Worm (Caenorhabditis elegans): ENCODE measurements around the gene ZK1290.11.

Gene ZK1290.11

DNA sequence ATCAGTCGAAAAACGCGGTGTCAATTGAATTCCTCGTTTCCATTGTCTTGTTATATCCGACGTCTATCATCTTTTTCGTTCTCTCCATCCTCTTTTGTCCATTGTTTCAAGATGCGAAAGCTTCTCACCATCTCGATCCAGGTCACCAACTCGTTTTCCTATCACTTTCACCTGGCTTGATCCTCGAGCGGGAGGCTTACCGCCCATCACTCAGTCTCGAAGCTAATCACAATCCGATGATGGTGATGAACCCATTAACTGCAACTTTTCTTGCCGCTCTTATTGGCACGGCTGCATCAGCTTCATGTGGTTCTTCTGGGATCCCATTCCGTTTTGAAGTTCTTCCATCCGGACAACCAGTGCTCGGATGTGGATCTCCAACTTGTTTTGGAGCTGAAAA lies 30.4 kb downstream of the ZK1290.11 start, which contains the start of gene wrt-1:
Gene wrt-1, plus strand, starts transcription at position 53 of the 400 bp plus-strand sequence.
- no peak for TF ChIP-seq ceh-13 (GFP tag; optimal IDR thresholded peaks at IDR 0.05)
- TF ChIP-seq ets-7 (tag; optimal IDR thresholded peaks at IDR 0.05), result no peak
- TF ChIP-seq pes-1 (GFP tag; IDR thresholded peaks at IDR 0.05), result no peak
- no peak for TF ChIP-seq tra-4 (tag; optimal IDR thresholded peaks at IDR 0.05)
- TF ChIP-seq flt-1 (GFP tag; IDR thresholded peaks at IDR 0.05), result no peak
- no peak for TF ChIP-seq ceh-36 (tag; optimal IDR thresholded peaks at IDR 0.05)
- no peak for TF ChIP-seq tbx-11 (GFP tag; IDR thresholded peaks at IDR 0.05)
- TF ChIP-seq tbx-37 (GFP tag; conservative IDR thresholded peaks at IDR 0.05), result no peak
- no peak for TF ChIP-seq ama-1 (optimal IDR thresholded peaks at IDR 0.05)
- TF ChIP-seq hmg-4 (GFP tag; optimal IDR thresholded peaks at IDR 0.05), result no peak
- no peak for TF ChIP-seq aly-1 (tag; optimal IDR thresholded peaks at IDR 0.05)
- TF ChIP-seq sea-1 (GFP tag; conservative IDR thresholded peaks at IDR 0.05), result no peak
- TF ChIP-seq hmbx-1 (tag; optimal IDR thresholded peaks at IDR 0.05), result no peak
- no peak for TF ChIP-seq B0310.2 (tag; optimal IDR thresholded peaks at IDR 0.05)
- no peak for TF ChIP-seq scrt-1 (GFP tag; IDR thresholded peaks at IDR 0.05)
- no peak for TF ChIP-seq hnd-1 (tag; optimal IDR thresholded peaks at IDR 0.05)
- no peak for TF ChIP-seq F13C5.2 (tag; optimal IDR thresholded peaks at IDR 0.05)

ce11 chrII:7529078-7529683 lies 32.2 kb downstream of the ZK1290.11 start, which contains the start of gene ZK1290.5:
Gene ZK1290.5, plus strand, starts transcription at chrII:7529643.
- no peak for TF ChIP-seq scrt-1 (GFP tag; IDR thresholded peaks at IDR 0.05)
- TF ChIP-seq tbx-11 (GFP tag; IDR thresholded peaks at IDR 0.05), result no peak

DNA sequence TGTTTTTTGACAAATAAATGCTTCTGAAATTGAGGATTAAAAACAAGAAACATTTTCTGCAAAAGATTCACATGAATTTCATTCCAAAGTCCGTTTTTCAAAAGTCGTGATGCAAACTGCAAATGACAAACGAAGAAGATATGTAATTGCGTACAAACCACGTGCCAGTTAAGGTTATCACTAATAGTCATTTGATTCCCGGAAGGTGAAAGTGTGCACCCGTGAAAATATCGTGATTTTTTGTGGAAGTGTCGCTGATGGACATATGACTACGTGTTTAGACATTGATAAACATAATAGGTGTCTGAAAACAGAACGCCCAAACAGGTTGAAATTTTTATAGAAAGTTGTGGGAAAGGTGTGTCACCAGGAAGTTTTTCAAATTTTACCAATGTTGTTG lies 33.2 kb downstream of the ZK1290.11 start:
- no peak for TF ChIP-seq flt-1 (GFP tag; IDR thresholded peaks at IDR 0.05)

ce11 chrII:7525458-7525857 lies 35.9 kb downstream of the ZK1290.11 start, which contains the start of the genes ZK1290.7 and rnh-1.1:
Gene ZK1290.7, minus strand, starts transcription at chrII:7525558.
Gene rnh-1.1, plus strand, starts transcription at chrII:7525738.
- TF ChIP-seq hmg-4 (GFP tag; optimal IDR thresholded peaks at IDR 0.05), result no peak
- no peak for TF ChIP-seq hmbx-1 (tag; optimal IDR thresholded peaks at IDR 0.05)
- TF ChIP-seq aly-1 (tag; optimal IDR thresholded peaks at IDR 0.05), result no peak
- no peak for TF ChIP-seq scrt-1 (GFP tag; IDR thresholded peaks at IDR 0.05)
- no peak for TF ChIP-seq hnd-1 (tag; optimal IDR thresholded peaks at IDR 0.05)
- no peak for TF ChIP-seq flt-1 (GFP tag; IDR thresholded peaks at IDR 0.05)
- no peak for TF ChIP-seq F13C5.2 (tag; optimal IDR thresholded peaks at IDR 0.05)
- TF ChIP-seq B0310.2 (tag; optimal IDR thresholded peaks at IDR 0.05), result no peak
- no peak for TF ChIP-seq tra-4 (tag; optimal IDR thresholded peaks at IDR 0.05)
- no peak for TF ChIP-seq ceh-13 (GFP tag; optimal IDR thresholded peaks at IDR 0.05)
- TF ChIP-seq ama-1 (optimal IDR thresholded peaks at IDR 0.05), result no peak
- no peak for TF ChIP-seq tbx-11 (GFP tag; IDR thresholded peaks at IDR 0.05)
- TF ChIP-seq ceh-36 (tag; optimal IDR thresholded peaks at IDR 0.05), result no peak
- TF ChIP-seq tbx-37 (GFP tag; conservative IDR thresholded peaks at IDR 0.05), result no peak
- no peak for TF ChIP-seq ets-7 (tag; optimal IDR thresholded peaks at IDR 0.05)

ce11 chrII:7523281-7523680 lies 38.1 kb downstream of the ZK1290.11 start, which contains the start of gene ZK1290.15:
Gene ZK1290.15, plus strand, starts transcription at chrII:7523581.
- TF ChIP-seq ceh-13 (GFP tag; optimal IDR thresholded peaks at IDR 0.05) (no peak), tra-4 (tag; optimal IDR thresholded peaks at IDR 0.05) (no peak), ama-1 (optimal IDR thresholded peaks at IDR 0.05) (no peak), scrt-1 (GFP tag; IDR thresholded peaks at IDR 0.05) (no peak), tbx-11 (GFP tag; IDR thresholded peaks at IDR 0.05) (no peak), B0310.2 (tag; optimal IDR thresholded peaks at IDR 0.05) (no peak), hmg-4 (GFP tag; optimal IDR thresholded peaks at IDR 0.05) (no peak), sea-1 (GFP tag; conservative IDR thresholded peaks at IDR 0.05) (no peak), pes-1 (GFP tag; IDR thresholded peaks at IDR 0.05) (no peak), ceh-36 (tag; optimal IDR thresholded peaks at IDR 0.05) (no peak), aly-1 (tag; optimal IDR thresholded peaks at IDR 0.05) (no peak), tbx-37 (GFP tag; conservative IDR thresholded peaks at IDR 0.05) (no peak), ets-7 (tag; optimal IDR thresholded peaks at IDR 0.05) (no peak), hnd-1 (tag; optimal IDR thresholded peaks at IDR 0.05) (no peak), hmbx-1 (tag; optimal IDR thresholded peaks at IDR 0.05) (no peak), F13C5.2 (tag; optimal IDR thresholded peaks at IDR 0.05) (no peak)

DNA sequence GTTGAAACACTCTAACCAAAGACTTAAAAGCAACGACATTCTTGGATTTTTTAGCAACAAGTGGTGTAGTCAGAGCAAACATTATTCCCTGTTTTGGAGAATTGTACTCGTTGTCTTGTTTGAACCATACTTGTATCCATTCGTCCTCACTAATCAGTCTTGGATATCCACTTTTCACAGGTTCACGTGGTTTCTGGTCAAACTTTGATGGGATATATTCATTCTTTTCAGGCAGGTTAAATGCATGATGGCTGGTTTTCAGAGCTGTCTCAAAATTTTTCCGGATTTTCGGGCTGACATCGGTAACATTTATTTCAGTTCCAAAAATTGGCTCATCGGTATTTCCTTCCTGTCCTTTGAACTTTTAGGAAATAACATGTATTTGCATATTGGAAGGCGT lies 40.0 kb downstream of the ZK1290.11 start:
- TF ChIP-seq hnd-1 (tag; optimal IDR thresholded peaks at IDR 0.05), result no peak
- TF ChIP-seq ama-1 (optimal IDR thresholded peaks at IDR 0.05), result no peak
- no peak for TF ChIP-seq F13C5.2 (tag; optimal IDR thresholded peaks at IDR 0.05)
- TF ChIP-seq B0310.2 (tag; optimal IDR thresholded peaks at IDR 0.05), result no peak
- TF ChIP-seq ceh-36 (tag; optimal IDR thresholded peaks at IDR 0.05), result no peak
- TF ChIP-seq tbx-37 (GFP tag; conservative IDR thresholded peaks at IDR 0.05), result no peak
- TF ChIP-seq hmg-4 (GFP tag; optimal IDR thresholded peaks at IDR 0.05), result no peak
- TF ChIP-seq scrt-1 (GFP tag; IDR thresholded peaks at IDR 0.05), result no peak
- TF ChIP-seq sea-1 (GFP tag; conservative IDR thresholded peaks at IDR 0.05), result no peak
- no peak for TF ChIP-seq flt-1 (GFP tag; IDR thresholded peaks at IDR 0.05)
- TF ChIP-seq tbx-11 (GFP tag; IDR thresholded peaks at IDR 0.05), result no peak
- no peak for TF ChIP-seq aly-1 (tag; optimal IDR thresholded peaks at IDR 0.05)

DNA sequence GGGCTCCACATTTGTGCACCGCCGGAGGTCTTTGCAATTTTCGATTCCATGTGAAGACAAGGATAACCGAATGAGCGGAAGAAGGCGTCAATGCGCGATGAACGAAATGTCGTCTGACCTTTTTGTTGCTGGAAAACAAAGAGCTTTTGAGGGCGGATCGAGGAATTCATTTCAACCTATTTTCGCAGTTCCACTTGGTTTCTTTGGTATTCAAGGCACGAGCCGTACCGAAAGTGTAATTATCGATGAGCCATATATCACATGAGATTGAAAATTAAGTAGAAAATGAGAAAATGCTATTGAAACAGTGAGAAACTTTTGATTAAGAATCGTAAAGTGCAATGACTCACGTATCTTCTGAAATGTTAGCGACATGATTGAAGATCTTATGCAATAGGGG lies 42.2 kb downstream of the ZK1290.11 start, which contains the start of gene glb-9:
Gene glb-9, minus strand, starts transcription at position 101 of the 400 bp plus-strand sequence.
- no peak for TF ChIP-seq B0310.2 (tag; optimal IDR thresholded peaks at IDR 0.05)

All from whole organism, early embryonic.